Fruit fly (Drosophila melanogaster) whole organism, pupa: Measurements from ENCODE around the gene mldr.

ENCODE experiments used
- CG10348 ChIP-seq: fragments of 200-800 bp; sonication (Bioruptor generic); IDR thresholded peaks from 2 replicates; pipeline ENCODE4 v1.3.6; 2022; ENCODE audit warnings: missing biosample characterization, missing genetic modification characterization
- CG12605 ChIP-seq: fragments of 200-800 bp; sonication (Bioruptor generic); IDR thresholded peaks from 2 replicates; pipeline ENCODE4 v1.3.6; 2022; ENCODE audit warnings: missing biosample characterization, missing genetic modification characterization
- CG13204 ChIP-seq: fragments of 200-800 bp; sonication (Bioruptor generic); optimal IDR thresholded peaks from 2 replicates; lab custom pipeline; 2018; ENCODE audit warnings: missing biosample characterization, mild to moderate bottlenecking, missing genetic modification characterization, moderate library complexity
- CG14655 ChIP-seq: fragments of 200-800 bp; sonication (Bioruptor generic); optimal IDR thresholded peaks from 3 replicates; lab custom pipeline; 2017; ENCODE audit warnings: mild to moderate bottlenecking, missing biosample characterization, missing genetic modification reagents, missing genetic modification characterization
- CG15710 ChIP-seq: fragments of 200-800 bp; sonication (Bioruptor generic); optimal IDR thresholded peaks from 2 replicates; lab custom pipeline; 2018; ENCODE audit warnings: missing biosample characterization, mild to moderate bottlenecking, missing genetic modification characterization, moderate library complexity
- CG17806 ChIP-seq: fragments of 200-800 bp; sonication (Bioruptor generic); optimal IDR thresholded peaks from 2 replicates; lab custom pipeline; 2018; ENCODE audit warnings: missing biosample characterization, mild to moderate bottlenecking, missing genetic modification characterization, moderate library complexity
- CG32121 ChIP-seq: fragments of 200-800 bp; sonication (Bioruptor generic); IDR thresholded peaks from 2 replicates; pipeline ENCODE4 v1.3.6; 2022; ENCODE audit warnings: missing biosample characterization, missing genetic modification characterization
- CG34367 ChIP-seq: fragments of 200-800 bp; sonication (Bioruptor generic); optimal IDR thresholded peaks from 2 replicates; lab custom pipeline; 2018; ENCODE audit warnings: missing biosample characterization, mild to moderate bottlenecking, missing genetic modification characterization
- CG4496 ChIP-seq: fragments of 200-800 bp; sonication (Bioruptor generic); IDR thresholded peaks from 3 replicates; pipeline ENCODE4 v1.3.6; 2022; ENCODE audit warnings: missing biosample characterization, missing genetic modification characterization
- CG8159 ChIP-seq: fragments of 200-800 bp; sonication (Bioruptor generic); optimal IDR thresholded peaks from 3 replicates; lab custom pipeline; 2018; ENCODE audit warnings: missing biosample characterization, mild to moderate bottlenecking, missing genetic modification characterization, moderate library complexity
- CG8301 ChIP-seq: fragments of 200-800 bp; sonication (Bioruptor generic); optimal IDR thresholded peaks from 2 replicates; lab custom pipeline; 2018; ENCODE audit warnings: missing biosample characterization, mild to moderate bottlenecking, missing genetic modification characterization
- CG9948 ChIP-seq: fragments of 200-800 bp; sonication (Bioruptor generic); optimal IDR thresholded peaks from 2 replicates; lab custom pipeline; 2018; ENCODE audit warnings: missing biosample characterization, mild to moderate bottlenecking, missing genetic modification characterization, moderate library complexity
- D1 ChIP-seq: fragments of 200-800 bp; sonication (Bioruptor generic); optimal IDR thresholded peaks from 2 replicates; lab custom pipeline; 2018; ENCODE audit warnings: missing biosample characterization, mild to moderate bottlenecking, missing genetic modification characterization, moderate library complexity
- EcR ChIP-seq: fragments of 200-800 bp; sonication (Bioruptor generic); optimal IDR thresholded peaks from 3 replicates; lab custom pipeline; 2019; ENCODE audit warnings: missing biosample characterization, missing genetic modification characterization, mild to moderate bottlenecking, moderate library complexity, missing genetic modification reagents
- Ets98B ChIP-seq: fragments of 200-800 bp; sonication (Bioruptor generic); IDR thresholded peaks from 2 replicates; pipeline ENCODE4 v1.3.6; 2022; ENCODE audit warnings: missing biosample characterization, missing genetic modification characterization
- Pif1A ChIP-seq: fragments of 200-800 bp; sonication (Bioruptor generic); optimal IDR thresholded peaks from 3 replicates; lab custom pipeline; 2016; ENCODE audit warnings: missing biosample characterization, missing genetic modification characterization
- Pif1B ChIP-seq: fragments of 200-800 bp; sonication (Bioruptor generic); optimal IDR thresholded peaks from 3 replicates; lab custom pipeline; 2016; ENCODE audit warnings: missing biosample characterization, missing genetic modification characterization
- Snoo ChIP-seq: fragments of 200-800 bp; sonication (Bioruptor generic); optimal IDR thresholded peaks from 3 replicates; lab custom pipeline; 2017; ENCODE audit warnings: missing biosample characterization, mild to moderate bottlenecking, missing genetic modification characterization, inconsistent platforms
- fd96Ca ChIP-seq: fragments of 200-800 bp; sonication (Bioruptor generic); IDR thresholded peaks from 3 replicates; pipeline ENCODE4 v1.3.6; 2022; ENCODE audit warnings: missing biosample characterization, missing genetic modification characterization
- gl ChIP-seq: fragments of 200-800 bp; sonication (Bioruptor generic); optimal IDR thresholded peaks from 2 replicates; lab custom pipeline; 2018; ENCODE audit warnings: missing biosample characterization, mild to moderate bottlenecking, missing genetic modification characterization
- rn ChIP-seq: fragments of 200-800 bp; sonication (Bioruptor generic); IDR thresholded peaks from 2 replicates; pipeline ENCODE4 v1.3.6; 2022; ENCODE audit warnings: missing biosample characterization, missing genetic modification characterization

Gene mldr

dm6 chrX:6260900-6261299 lies 30.2 kb upstream of the mldr start, which contains the start of gene Josd:
TSS of gene Josd (plus strand) at chrX:6261169.
- TF ChIP-seq CG9948 (tag; lab: Kevin White, UChicago) (no peak), CG12605 (no peak), rn (no peak), CG15710 (tag; lab: Kevin White, UChicago) (no peak), CG10348 (GFP tag; lab: Robert Waterston, UW) (no peak), CG32121 (GFP tag; lab: Robert Waterston, UW) (no peak), CG4496 (GFP tag; lab: Robert Waterston, UW) (no peak), fd96Ca (GFP tag; lab: Robert Waterston, UW) (no peak), CG17806 (tag; lab: Kevin White, UChicago) (no peak)

DNA sequence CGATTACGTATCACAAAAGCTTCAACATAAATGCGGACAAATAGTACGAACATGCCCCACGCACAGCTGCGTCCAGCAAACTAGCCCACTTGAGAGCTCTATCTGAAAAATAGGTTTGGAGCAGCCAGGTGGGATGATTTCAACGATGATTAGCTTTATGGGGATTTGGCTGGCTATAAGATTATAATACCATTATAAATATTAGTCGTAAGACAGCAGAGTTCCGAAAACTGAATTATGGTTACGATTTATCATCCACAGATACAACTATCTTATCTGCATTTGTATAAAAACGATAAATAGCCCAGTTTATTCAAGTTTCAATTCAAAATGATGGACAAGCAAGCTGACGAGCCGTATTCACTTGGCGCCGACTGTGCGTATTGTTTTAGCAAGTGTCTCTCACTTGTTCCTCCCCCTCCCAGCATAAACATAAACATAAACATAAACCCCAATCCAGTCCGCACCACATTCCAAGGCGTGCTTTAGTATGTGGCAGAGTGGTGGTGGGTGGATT lies 27.4 kb upstream of the mldr start:
- peak; percentile 16 for TF ChIP-seq CG34367 (tag; lab: Kevin White, UChicago)
- TF ChIP-seq CG13204, result no peak
- TF ChIP-seq CG32121 (GFP tag; lab: Robert Waterston, UW), result peak; percentile 69
- 0 out of 3 replicates have a peak, but pooled peaks have one; percentile 48 for TF ChIP-seq fd96Ca (GFP tag; lab: Robert Waterston, UW)
- TF ChIP-seq D1 (tag; lab: Kevin White, UChicago), result no peak
- TF ChIP-seq CG17806 (tag; lab: Kevin White, UChicago), result peak; percentile 21
- TF ChIP-seq Ets98B, result peak; percentile 25; the same call in 1 of the 2 replicates
- TF ChIP-seq CG9948 (tag; lab: Kevin White, UChicago), result peak; percentile 39
- TF ChIP-seq Pif1A (GFP tag; lab: Kevin White, UChicago), result peak; percentile 14
- TF ChIP-seq CG10348 (GFP tag; lab: Robert Waterston, UW), result no peak
- peak; percentile 32 for TF ChIP-seq CG8159 (tag; lab: Kevin White, UChicago)
- peak; percentile 32 for TF ChIP-seq CG15710 (tag; lab: Kevin White, UChicago)
- TF ChIP-seq rn, result 0 out of 2 replicates have a peak, but pooled peaks have one; percentile 15
- TF ChIP-seq CG8301 (tag; lab: Kevin White, UChicago), result peak; percentile 57
- TF ChIP-seq, all 21 proteins: peak for 11

- TF ChIP-seq CG17806 (tag; lab: Kevin White, UChicago), result no peak
- no peak for TF ChIP-seq CG12605
- TF ChIP-seq CG13204, result no peak
- no peak for TF ChIP-seq CG14655 (GFP tag; lab: Kevin White, UChicago)
- TF ChIP-seq Pif1B (GFP tag; lab: Kevin White, UChicago), result no peak
- TF ChIP-seq CG9948 (tag; lab: Kevin White, UChicago), result no peak
- no peak for TF ChIP-seq CG15710 (tag; lab: Kevin White, UChicago)
- TF ChIP-seq Ets98B, result no peak
- no peak for TF ChIP-seq fd96Ca (GFP tag; lab: Robert Waterston, UW)
- TF ChIP-seq CG8301 (tag; lab: Kevin White, UChicago), result no peak
- no peak for TF ChIP-seq rn
- TF ChIP-seq gl (tag; lab: Kevin White, UChicago), result no peak
- TF ChIP-seq CG34367 (tag; lab: Kevin White, UChicago), result no peak
- TF ChIP-seq, all 21 proteins: peak for 0
These were observed 26.6 kb upstream of the mldr start for dm6 chrX:6264456-6264855.

DNA sequence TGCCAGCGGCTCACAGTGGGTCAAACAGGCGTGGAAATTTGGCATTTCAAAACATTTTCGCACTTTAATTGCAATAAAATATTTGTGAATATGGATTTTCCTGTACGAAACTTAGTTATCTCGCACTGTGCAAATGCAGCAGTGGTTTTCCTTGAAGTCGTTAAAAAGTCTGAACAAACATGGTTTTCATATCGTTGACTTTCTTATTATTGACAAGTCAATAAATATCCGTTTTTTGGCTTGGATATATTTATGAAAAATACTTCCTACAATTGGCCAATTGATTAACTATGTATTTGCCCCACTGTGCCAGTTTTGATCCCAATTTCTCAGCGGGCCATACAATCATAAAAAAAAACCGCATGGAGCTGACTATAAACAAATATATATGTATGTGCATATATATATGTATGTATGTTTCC lies 25.6 kb upstream of the mldr start:
- TF ChIP-seq rn (peak; percentile 75; the same call in 1 of the 2 replicates), CG17806 (tag; lab: Kevin White, UChicago) (peak; percentile 84), D1 (tag; lab: Kevin White, UChicago) (no peak), CG8159 (tag; lab: Kevin White, UChicago) (peak; percentile 88), Snoo (peak; percentile 85), CG15710 (tag; lab: Kevin White, UChicago) (peak; percentile 86), fd96Ca (GFP tag; lab: Robert Waterston, UW) (peak; percentile 96), CG14655 (GFP tag; lab: Kevin White, UChicago) (peak; percentile 93), CG13204 (peak; percentile 52), CG10348 (GFP tag; lab: Robert Waterston, UW) (peak; percentile 82), CG4496 (GFP tag; lab: Robert Waterston, UW) (peak; percentile 92), CG9948 (tag; lab: Kevin White, UChicago) (peak; percentile 89), Ets98B (peak; percentile 88), Pif1A (GFP tag; lab: Kevin White, UChicago) (peak; percentile 96), CG12605 (peak; percentile 85), gl (tag; lab: Kevin White, UChicago) (peak; percentile 59), CG32121 (GFP tag; lab: Robert Waterston, UW) (peak; percentile 95), CG8301 (tag; lab: Kevin White, UChicago) (peak; percentile 89), EcR (GFP tag; lab: Kevin White, UChicago) (no peak), Pif1B (GFP tag; lab: Kevin White, UChicago) (peak; percentile 91), CG34367 (tag; lab: Kevin White, UChicago) (peak; percentile 84)
- TF ChIP-seq, all 21 proteins: peak for 19

DNA sequence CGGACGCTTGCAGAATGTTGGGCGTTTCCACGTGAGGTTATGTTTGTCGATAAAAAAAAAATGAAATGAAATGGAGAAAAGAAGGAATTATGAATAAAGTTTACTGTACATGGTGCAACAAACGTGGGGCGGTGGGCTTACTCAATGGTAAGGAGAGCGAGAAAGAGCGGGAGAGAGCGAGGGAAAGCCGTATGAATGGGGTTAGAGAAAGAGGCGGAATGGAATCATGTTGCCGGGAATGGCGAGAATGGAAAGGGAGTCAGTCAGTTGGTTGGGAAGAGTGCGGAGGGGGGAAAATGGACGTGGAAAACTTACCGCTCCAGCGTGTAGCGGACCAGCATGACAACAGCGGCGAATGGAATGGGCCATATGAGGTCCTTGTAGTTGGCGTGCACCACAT lies 25.0 kb upstream of the mldr start:
- TF ChIP-seq CG34367 (tag; lab: Kevin White, UChicago), result no peak
- no peak for TF ChIP-seq rn
- peak; percentile 31; the same call in 1 of the 3 replicates for TF ChIP-seq CG4496 (GFP tag; lab: Robert Waterston, UW)
- TF ChIP-seq, all 21 proteins: peak for 1

- TF ChIP-seq CG34367 (tag; lab: Kevin White, UChicago) (peak; percentile 28), CG4496 (GFP tag; lab: Robert Waterston, UW) (peak; percentile 82), CG14655 (GFP tag; lab: Kevin White, UChicago) (no peak), CG32121 (GFP tag; lab: Robert Waterston, UW) (peak; percentile 64), CG12605 (no peak), Snoo (peak; percentile 7), CG8301 (tag; lab: Kevin White, UChicago) (peak; percentile 39), D1 (tag; lab: Kevin White, UChicago) (no peak), CG10348 (GFP tag; lab: Robert Waterston, UW) (no peak), Pif1A (GFP tag; lab: Kevin White, UChicago) (no peak), CG8159 (tag; lab: Kevin White, UChicago) (peak; percentile 63), gl (tag; lab: Kevin White, UChicago) (no peak), Ets98B (peak; percentile 65), rn (0 out of 2 replicates have a peak, but pooled peaks have one; percentile 31), fd96Ca (GFP tag; lab: Robert Waterston, UW) (peak; percentile 74; the same call in 2 of the 3 replicates), CG9948 (tag; lab: Kevin White, UChicago) (peak; percentile 8), CG15710 (tag; lab: Kevin White, UChicago) (peak; percentile 43), CG17806 (tag; lab: Kevin White, UChicago) (peak; percentile 28)
These were observed 23.9 kb upstream of the mldr start, which contains the start of gene schlank for dm6 chrX:6267187-6267711. TSS of gene schlank (minus strand) at chrX:6267228.
